Comparison of ENCODE assay signal across 5 fruit fly cellular contexts in the genomic region with DNA sequence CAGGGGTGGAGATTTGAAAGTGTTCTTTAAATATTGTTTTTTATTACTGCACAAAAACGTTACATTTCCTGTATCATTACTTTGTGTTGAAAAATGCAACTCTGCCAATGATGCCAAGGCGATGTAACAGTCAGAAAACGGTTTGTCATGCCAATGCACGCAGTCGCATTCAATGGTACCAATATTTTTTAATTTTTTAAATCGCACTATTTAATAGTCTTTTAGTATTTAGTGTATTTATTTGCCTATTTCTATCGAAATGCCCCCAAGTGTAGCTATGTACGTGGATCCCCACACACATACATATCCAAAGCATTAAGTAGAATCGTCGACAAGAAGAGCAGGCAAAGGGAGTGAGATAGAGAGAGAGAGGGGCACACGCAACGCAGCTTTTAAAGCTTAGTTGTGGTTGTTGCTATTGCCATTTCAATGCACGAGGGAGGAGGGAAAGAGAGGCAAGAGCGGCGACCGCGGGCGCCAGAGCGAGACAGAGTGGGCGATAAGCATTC.
TF ChIP-seq lines count a peak whose summit lies in the region.

No protein-coding gene starts in this region.

- no peak for TF ChIP-seq CTCF in whole organism, embryonic (GFP tag; optimal IDR thresholded peaks at IDR 0.05; lab: Kevin White, UChicago)

TF ChIP-seq in whole organism, adult, 20 proteins besides CTCF, POLR2A, EP300 and RAD21 (continues in another document):
- TF ChIP-seq CG1620 (GFP tag; optimal IDR thresholded peaks at IDR 0.05; lab: Kevin White, UChicago) (no peak), CG33017 (tag; optimal IDR thresholded peaks at IDR 0.05; lab: Kevin White, UChicago) (peak; percentile 28), Hr96 (GFP tag; optimal IDR thresholded peaks at IDR 0.05; lab: Kevin White, UChicago) (peak; percentile 55), toe (GFP tag; optimal IDR thresholded peaks at IDR 0.05; lab: Kevin White, UChicago) (peak; percentile 24), cnc (optimal IDR thresholded peaks at IDR 0.05; lab: Kevin White, UChicago) (no peak), cic (GFP tag; optimal IDR thresholded peaks at IDR 0.05; lab: Kevin White, UChicago) (no peak), CG14711 (tag; optimal IDR thresholded peaks at IDR 0.05; lab: Kevin White, UChicago) (peak; percentile 62), pad (GFP tag; optimal IDR thresholded peaks at IDR 0.05; lab: Kevin White, UChicago) (peak; percentile 47), Mnt (GFP tag; optimal IDR thresholded peaks at IDR 0.05; lab: Kevin White, UChicago) (peak; percentile 51), ovo (GFP tag; optimal IDR thresholded peaks at IDR 0.05; lab: Kevin White, UChicago) (no peak), Crg-1 (GFP tag; optimal IDR thresholded peaks at IDR 0.05; lab: Kevin White, UChicago) (no peak), CG7045 (GFP tag; optimal IDR thresholded peaks at IDR 0.05; lab: Kevin White, UChicago) (peak; percentile 77), CG11617 (GFP tag; optimal IDR thresholded peaks at IDR 0.05; lab: Kevin White, UChicago) (peak; percentile 50), CG5204 (GFP tag; optimal IDR thresholded peaks at IDR 0.05; lab: Kevin White, UChicago) (peak; percentile 45), bab1 (GFP tag; optimal IDR thresholded peaks at IDR 0.05; lab: Kevin White, UChicago) (no peak), Clk (GFP tag; optimal IDR thresholded peaks at IDR 0.05; lab: Kevin White, UChicago) (no peak), kay (GFP tag; lab: Kevin White, UChicago; ENCODE audit: borderline replicate concordance) (no peak)

TF ChIP-seq in whole organism, embryonic, 481 proteins besides CTCF, POLR2A, EP300 and RAD21 (continues in another document):
- TF ChIP-seq Med (GFP tag; lab: Kevin White, UChicago), result peak; percentile 45
- TF ChIP-seq crol (GFP tag; IDR thresholded peaks at IDR 0.05; lab: Robert Waterston, UW), result peak; percentile 62
- peak; percentile 14; the same call in 1 of the 3 replicates for TF ChIP-seq row (GFP tag; IDR thresholded peaks at IDR 0.05; lab: Robert Waterston, UW)
- no peak for TF ChIP-seq cwo (GFP tag; optimal IDR thresholded peaks at IDR 0.05; lab: Kevin White, UChicago)
- TF ChIP-seq CG17568 (GFP tag; optimal IDR thresholded peaks at IDR 0.05; lab: Kevin White, UChicago), result no peak
- no peak for TF ChIP-seq gfzf (GFP tag; optimal IDR thresholded peaks at IDR 0.05; lab: Kevin White, UChicago)
- no peak for TF ChIP-seq CG31388 (GFP tag; optimal IDR thresholded peaks at IDR 0.05; lab: Kevin White, UChicago)
- peak; percentile 66 for TF ChIP-seq sens (GFP tag; lab: Kevin White, UChicago)
- TF ChIP-seq Drgx (GFP tag; IDR thresholded peaks at IDR 0.05; lab: Robert Waterston, UW), result peak; percentile 75
- peak; percentile 18 for TF ChIP-seq stwl (tag; optimal IDR thresholded peaks at IDR 0.05; lab: Kevin White, UChicago)
- 0 out of 2 replicates have a peak, but pooled peaks have one; percentile 34 for TF ChIP-seq CG11696 (GFP tag; IDR thresholded peaks at IDR 0.05; lab: Robert Waterston, UW)
- TF ChIP-seq crp (GFP tag; optimal IDR thresholded peaks at IDR 0.05; lab: Kevin White, UChicago), result no peak
- no peak for TF ChIP-seq ttk (GFP tag; IDR thresholded peaks at IDR 0.05; lab: Robert Waterston, UW)
- TF ChIP-seq CG15696 (tag; optimal IDR thresholded peaks at IDR 0.05; lab: Kevin White, UChicago), result no peak
- TF ChIP-seq CG1832 (GFP tag; optimal IDR thresholded peaks at IDR 0.05; lab: Kevin White, UChicago), result peak; percentile 30
- TF ChIP-seq CG4360 (GFP tag; IDR thresholded peaks at IDR 0.05; lab: Robert Waterston, UW), result no peak
- TF ChIP-seq CG32532 (GFP tag; IDR thresholded peaks at IDR 0.05; lab: Robert Waterston, UW), result peak; percentile 17; the same call in 1 of the 2 replicates
- TF ChIP-seq aop (GFP tag; IDR thresholded peaks at IDR 0.05; lab: Robert Waterston, UW), result no peak

TF ChIP-seq in whole organism, prepupa, 60 proteins besides CTCF, POLR2A, EP300 and RAD21 (continues in another document):
- TF ChIP-seq CG11294 (GFP tag; IDR thresholded peaks at IDR 0.05; lab: Robert Waterston, UW) (peak; percentile 74), vri (GFP tag; optimal IDR thresholded peaks at IDR 0.05; lab: Kevin White, UChicago) (peak; percentile 70), Hr38 (GFP tag; optimal IDR thresholded peaks at IDR 0.05; lab: Kevin White, UChicago) (no peak), salr (GFP tag; optimal IDR thresholded peaks at IDR 0.05; lab: Kevin White, UChicago) (peak; percentile 54 to 77), net (GFP tag; optimal IDR thresholded peaks at IDR 0.05; lab: Kevin White, UChicago) (peak; percentile 72), Hr4 (GFP tag; optimal IDR thresholded peaks at IDR 0.05; lab: Kevin White, UChicago) (peak; percentile 73), CG1621 (tag; optimal IDR thresholded peaks at IDR 0.05; lab: Kevin White, UChicago) (peak; percentile 72), achi (GFP tag; optimal IDR thresholded peaks at IDR 0.05; lab: Kevin White, UChicago) (peak; percentile 62), dac (GFP tag; optimal IDR thresholded peaks at IDR 0.05; lab: Kevin White, UChicago) (peak; percentile 24), Sox15 (GFP tag; optimal IDR thresholded peaks at IDR 0.05; lab: Kevin White, UChicago) (peak; percentile 29), Eip78C (GFP tag; lab: Kevin White, UChicago) (peak; percentile 89), CG9139 (GFP tag; optimal IDR thresholded peaks at IDR 0.05; lab: Kevin White, UChicago) (peak; percentile 30), Hr39 (GFP tag; optimal IDR thresholded peaks at IDR 0.05; lab: Kevin White, UChicago) (peak; percentile 41), Sox102F (GFP tag; optimal IDR thresholded peaks at IDR 0.05; lab: Kevin White, UChicago) (peak; percentile 20), Eip93F (GFP tag; optimal IDR thresholded peaks at IDR 0.05; lab: Kevin White, UChicago) (no peak), Eip75B (GFP tag; optimal IDR thresholded peaks at IDR 0.05; lab: Kevin White, UChicago) (peak; percentile 37), OdsH (GFP tag; optimal IDR thresholded peaks at IDR 0.05; lab: Kevin White, UChicago) (peak; percentile 82), pdm3 (GFP tag; optimal IDR thresholded peaks at IDR 0.05; lab: Kevin White, UChicago) (peak; percentile 75)

TF ChIP-seq in whole organism, pupa, 21 proteins besides CTCF, POLR2A, EP300 and RAD21 (continues in another document):
- TF ChIP-seq Snoo (tag; optimal IDR thresholded peaks at IDR 0.05; lab: Kevin White, UChicago), result no peak
- TF ChIP-seq fd96Ca (GFP tag; IDR thresholded peaks at IDR 0.05; lab: Robert Waterston, UW), result peak; percentile 86
- TF ChIP-seq CG8301 (tag; optimal IDR thresholded peaks at IDR 0.05; lab: Kevin White, UChicago), result peak; percentile 82
- TF ChIP-seq CG4496 (GFP tag; IDR thresholded peaks at IDR 0.05; lab: Robert Waterston, UW), result peak; percentile 75; the same call in 2 of the 3 replicates
- TF ChIP-seq CG9948 (tag; optimal IDR thresholded peaks at IDR 0.05; lab: Kevin White, UChicago), result peak; percentile 89
- peak; percentile 40 for TF ChIP-seq CG13204 (GFP tag; optimal IDR thresholded peaks at IDR 0.05; lab: Kevin White, UChicago)
- no peak for TF ChIP-seq rn (GFP tag; IDR thresholded peaks at IDR 0.05; lab: Robert Waterston, UW)
- TF ChIP-seq CG12605 (GFP tag; IDR thresholded peaks at IDR 0.05; lab: Robert Waterston, UW), result peak; percentile 48; the same call in 1 of the 2 replicates
- TF ChIP-seq Ets98B (GFP tag; IDR thresholded peaks at IDR 0.05; lab: Robert Waterston, UW), result peak; percentile 46; the same call in 1 of the 2 replicates
- TF ChIP-seq CG34367 (tag; optimal IDR thresholded peaks at IDR 0.05; lab: Kevin White, UChicago), result peak; percentile 77
- peak; percentile 67 for TF ChIP-seq Pif1A (GFP tag; optimal IDR thresholded peaks at IDR 0.05; lab: Kevin White, UChicago)
- peak; percentile 82 for TF ChIP-seq CG8159 (tag; optimal IDR thresholded peaks at IDR 0.05; lab: Kevin White, UChicago)
- peak; percentile 72 for TF ChIP-seq D1 (tag; optimal IDR thresholded peaks at IDR 0.05; lab: Kevin White, UChicago)
- 0 out of 2 replicates have a peak, but pooled peaks have one; percentile 39 for TF ChIP-seq CG10348 (GFP tag; IDR thresholded peaks at IDR 0.05; lab: Robert Waterston, UW)
- TF ChIP-seq CG15710 (tag; optimal IDR thresholded peaks at IDR 0.05; lab: Kevin White, UChicago), result peak; percentile 85
- TF ChIP-seq gl (tag; optimal IDR thresholded peaks at IDR 0.05; lab: Kevin White, UChicago), result no peak
- peak; percentile 49 for TF ChIP-seq CG32121 (GFP tag; IDR thresholded peaks at IDR 0.05; lab: Robert Waterston, UW)
- TF ChIP-seq CG14655 (GFP tag; optimal IDR thresholded peaks at IDR 0.05; lab: Kevin White, UChicago), result peak; percentile 90
- TF ChIP-seq Pif1B (GFP tag; optimal IDR thresholded peaks at IDR 0.05; lab: Kevin White, UChicago), result peak; percentile 57

TF ChIP-seq in whole organism, wandering third instar larva, 38 proteins besides CTCF, POLR2A, EP300 and RAD21 (continues in another document):
- peak; percentile 75 for TF ChIP-seq fru (GFP tag; optimal IDR thresholded peaks at IDR 0.05; lab: Kevin White, UChicago)
- TF ChIP-seq Dfd (GFP tag; optimal IDR thresholded peaks at IDR 0.05; lab: Kevin White, UChicago), result no peak
- peak; percentile 66 for TF ChIP-seq rgr (GFP tag; optimal IDR thresholded peaks at IDR 0.05; lab: Kevin White, UChicago)
- TF ChIP-seq foxo (GFP tag; optimal IDR thresholded peaks at IDR 0.05; lab: Kevin White, UChicago), result peak in 1 of 2 experiments; percentile 75
- TF ChIP-seq Dif (GFP tag; optimal IDR thresholded peaks at IDR 0.05; lab: Kevin White, UChicago; ENCODE audit: partially characterized antibody), result no peak
- TF ChIP-seq sv (GFP tag; optimal IDR thresholded peaks at IDR 0.05; lab: Kevin White, UChicago), result no peak
- no peak for TF ChIP-seq Hr83 (GFP tag; optimal IDR thresholded peaks at IDR 0.05; lab: Kevin White, UChicago; ENCODE audit: poor library complexity, severe bottlenecking)
- TF ChIP-seq usp (GFP tag; optimal IDR thresholded peaks at IDR 0.05; lab: Kevin White, UChicago), result no peak
- TF ChIP-seq N (GFP tag; optimal IDR thresholded peaks at IDR 0.05; lab: Kevin White, UChicago), result no peak
- TF ChIP-seq psq (GFP tag; optimal IDR thresholded peaks at IDR 0.05; lab: Kevin White, UChicago), result peak; percentile 54
- TF ChIP-seq Vsx2 (GFP tag; optimal IDR thresholded peaks at IDR 0.05; lab: Kevin White, UChicago; ENCODE audit: partially characterized antibody), result no peak
- peak; percentile 79 for TF ChIP-seq h (GFP tag; optimal IDR thresholded peaks at IDR 0.05; lab: Kevin White, UChicago)
- no peak for TF ChIP-seq pan (optimal IDR thresholded peaks at IDR 0.05; lab: Kevin White, UChicago)
- TF ChIP-seq CrebA (GFP tag; optimal IDR thresholded peaks at IDR 0.05; lab: Kevin White, UChicago; ENCODE audit: borderline replicate concordance), result no peak
- no peak for TF ChIP-seq tai (GFP tag; optimal IDR thresholded peaks at IDR 0.05; lab: Kevin White, UChicago)
- no peak for TF ChIP-seq Abd-B (GFP tag; optimal IDR thresholded peaks at IDR 0.05; lab: Kevin White, UChicago)
- TF ChIP-seq Mio (GFP tag; optimal IDR thresholded peaks at IDR 0.05; lab: Kevin White, UChicago), result no peak
- TF ChIP-seq br (GFP tag; optimal IDR thresholded peaks at IDR 0.05; lab: Kevin White, UChicago), result peak; percentile 59
- no peak for TF ChIP-seq Jra (GFP tag; optimal IDR thresholded peaks at IDR 0.05; lab: Kevin White, UChicago)
- TF ChIP-seq OdsH (GFP tag; optimal IDR thresholded peaks at IDR 0.05; lab: Kevin White, UChicago), result peak; percentile 77
- no peak for TF ChIP-seq GATAd (GFP tag; optimal IDR thresholded peaks at IDR 0.05; lab: Kevin White, UChicago)
